Fruit fly (Drosophila melanogaster): ENCODE measurements around the gene CG14106.

Gene CG14106

DNA sequence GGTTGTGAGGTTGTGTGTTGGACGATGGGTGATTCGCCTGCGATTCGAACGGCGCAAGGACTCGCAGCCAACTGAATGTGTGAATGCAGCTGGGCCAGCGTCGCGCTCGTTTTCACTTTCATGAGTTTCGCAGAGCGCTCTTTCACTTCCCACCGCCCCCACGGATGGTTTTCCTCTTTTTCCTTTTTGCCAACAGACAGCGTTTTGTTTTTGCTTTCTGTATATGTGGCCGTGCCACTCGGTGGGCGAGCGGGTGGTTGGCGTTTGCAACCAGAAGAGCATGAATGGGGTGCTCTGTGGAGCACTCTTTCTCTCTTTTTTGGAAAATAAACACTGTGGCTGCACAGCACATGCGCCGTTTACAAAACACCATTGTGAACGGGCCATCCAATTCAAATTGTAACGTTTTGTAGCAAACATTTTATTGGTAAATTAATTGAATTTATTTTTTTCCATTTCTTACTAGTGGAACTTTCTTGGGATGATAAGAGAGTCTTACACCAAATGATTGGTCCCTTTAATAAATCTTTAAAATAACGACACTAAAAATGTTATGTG lies 9.8 kb upstream of the CG14106 start, which contains the start of gene CG10713:
TSS of gene CG10713 (minus strand) at position 60 of the 558 bp plus-strand sequence.
- no peak for TF ChIP-seq CG7745 (tag; optimal IDR thresholded peaks at IDR 0.05)
- no peak for TF ChIP-seq Mad (GFP tag; optimal IDR thresholded peaks at IDR 0.05)
- TF ChIP-seq CG8765 (GFP tag; IDR thresholded peaks at IDR 0.05): no peak
- TF ChIP-seq Hand (GFP tag; optimal IDR thresholded peaks at IDR 0.05): peak; percentile 8
- TF ChIP-seq wek (GFP tag; optimal IDR thresholded peaks at IDR 0.05): no peak
- no peak for TF ChIP-seq hkb (optimal IDR thresholded peaks at IDR 0.05)
- TF ChIP-seq hkb (GFP tag; IDR thresholded peaks at IDR 0.05): no peak
- TF ChIP-seq CG16815 (GFP tag; optimal IDR thresholded peaks at IDR 0.05): no peak
- peak; percentile 46 for TF ChIP-seq Deaf1 (tag; optimal IDR thresholded peaks at IDR 0.05)
- no peak for TF ChIP-seq chn (GFP tag; optimal IDR thresholded peaks at IDR 0.05)
- peak; percentile 76 for TF ChIP-seq Myb (GFP tag; optimal IDR thresholded peaks at IDR 0.05)
- no peak for TF ChIP-seq dpn (GFP tag; optimal IDR thresholded peaks at IDR 0.05)
- no peak for TF ChIP-seq CG11504 (tag; optimal IDR thresholded peaks at IDR 0.05)
- TF ChIP-seq H2.0 (GFP tag; IDR thresholded peaks at IDR 0.05): no peak
- TF ChIP-seq sd (tag; optimal IDR thresholded peaks at IDR 0.05): no peak
- no peak for TF ChIP-seq zfh1 (GFP tag; IDR thresholded peaks at IDR 0.05)
- TF ChIP-seq Fer1 (GFP tag; optimal IDR thresholded peaks at IDR 0.05): peak; percentile 21
- no peak for TF ChIP-seq CG31365 (tag; optimal IDR thresholded peaks at IDR 0.05)
- TF ChIP-seq CG10321 (GFP tag; IDR thresholded peaks at IDR 0.05): no peak
- TF ChIP-seq CG6683 (GFP tag; optimal IDR thresholded peaks at IDR 0.05): no peak
- TF ChIP-seq Med (GFP tag): peak; percentile 57
- no peak for TF ChIP-seq Awh (GFP tag; IDR thresholded peaks at IDR 0.05)
- peak; percentile 40; the same call in 1 of the 2 replicates for TF ChIP-seq Bgb (GFP tag; IDR thresholded peaks at IDR 0.05; ENCODE audit: partially characterized antibody)
- no peak for TF ChIP-seq lov (optimal IDR thresholded peaks at IDR 0.05)
- TF ChIP-seq lov (GFP tag; IDR thresholded peaks at IDR 0.05): no peak
- no peak for TF ChIP-seq CG10267 (tag; optimal IDR thresholded peaks at IDR 0.05)
- TF ChIP-seq seq (GFP tag; IDR thresholded peaks at IDR 0.05): no peak; the same call in 1 of the 2 replicates
- TF ChIP-seq CG33557 (GFP tag; optimal IDR thresholded peaks at IDR 0.05): no peak
- TF ChIP-seq odd (GFP tag; optimal IDR thresholded peaks at IDR 0.05): no peak
- no peak for TF ChIP-seq pb (GFP tag; optimal IDR thresholded peaks at IDR 0.05)
- TF ChIP-seq lola (GFP tag; optimal IDR thresholded peaks at IDR 0.05): no peak
- no peak for TF ChIP-seq aop (GFP tag; IDR thresholded peaks at IDR 0.05)
- no peak for TF ChIP-seq repo (GFP tag; optimal IDR thresholded peaks at IDR 0.05)
- no peak for TF ChIP-seq CG3065 (GFP tag; optimal IDR thresholded peaks at IDR 0.05)
- no peak for TF ChIP-seq pum (GFP tag; optimal IDR thresholded peaks at IDR 0.05)
- 0 out of 2 replicates have a peak, but pooled peaks have one; percentile 7 for TF ChIP-seq CG11085 (GFP tag; IDR thresholded peaks at IDR 0.05)
- no peak for TF ChIP-seq CG2889 (GFP tag; IDR thresholded peaks at IDR 0.05)
- TF ChIP-seq Ets97D (GFP tag; optimal IDR thresholded peaks at IDR 0.05): no peak
- TF ChIP-seq crol (GFP tag; IDR thresholded peaks at IDR 0.05): peak; percentile 81
- TF ChIP-seq sens (GFP tag): no peak
- TF ChIP-seq CG17612 (GFP tag; IDR thresholded peaks at IDR 0.05): no peak
- no peak for TF ChIP-seq B-H2 (GFP tag; optimal IDR thresholded peaks at IDR 0.05)
- TF ChIP-seq Kr (GFP tag; optimal IDR thresholded peaks at IDR 0.05): no peak
- TF ChIP-seq Ets65A (GFP tag): no peak
- TF ChIP-seq CG1233 (GFP tag; optimal IDR thresholded peaks at IDR 0.05): no peak
- no peak for TF ChIP-seq CG3407 (GFP tag; optimal IDR thresholded peaks at IDR 0.05)
- TF ChIP-seq gro (GFP tag; optimal IDR thresholded peaks at IDR 0.05): no peak
- TF ChIP-seq chinmo (GFP tag; IDR thresholded peaks at IDR 0.05; ENCODE audit: partially characterized antibody): 0 out of 4 replicates have a peak, but pooled peaks have one; percentile 52
- no peak for TF ChIP-seq CG10979 (tag; optimal IDR thresholded peaks at IDR 0.05)
- TF ChIP-seq CG12391 (tag; optimal IDR thresholded peaks at IDR 0.05): no peak
- no peak for TF ChIP-seq CG4730 (GFP tag; IDR thresholded peaks at IDR 0.05)
- TF ChIP-seq Adf1 (GFP tag; IDR thresholded peaks at IDR 0.05): no peak
